Worm (Caenorhabditis elegans) whole organism, L2 larva: ENCODE data around the gene gldi-7.

Experiments used
- C34F6.9 ChIP-seq: fragments of 150-350 bp; optimal IDR thresholded peaks from 2 replicates; lab custom pipeline; 2014; ENCODE audit warnings: missing biosample characterization, missing genetic modification characterization
- F13H6.1 ChIP-seq: sonication (generic microtip); optimal IDR thresholded peaks from 2 replicates; lab custom pipeline; 2016; ENCODE audit warnings: missing genetic modification characterization, missing compliant biosample characterization
- Y55F3AM.14 ChIP-seq: fragments of 200-800 bp; sonication (Bioruptor generic); optimal IDR thresholded peaks from 2 replicates; lab custom pipeline; 2018; ENCODE audit warnings: mild to moderate bottlenecking, missing genetic modification characterization, missing compliant biosample characterization
- ZK546.5 ChIP-seq: sonication (generic microtip); optimal IDR thresholded peaks from 2 replicates; lab custom pipeline; 2017; ENCODE audit warnings: missing biosample characterization, missing genetic modification characterization
- alr-1 ChIP-seq: fragments of 150-350 bp; optimal IDR thresholded peaks from 2 replicates; lab custom pipeline; 2014; ENCODE audit warnings: missing biosample characterization, missing genetic modification characterization
- aly-2 ChIP-seq: fragments of 150-350 bp; optimal IDR thresholded peaks from 2 replicates; lab custom pipeline; 2014; ENCODE audit warnings: missing biosample characterization, missing genetic modification characterization
- ama-1 ChIP-seq: fragments of 150-350 bp; optimal IDR thresholded peaks from 2 replicates; lab custom pipeline; 2018; ENCODE audit warnings: inconsistent platforms
- blmp-1 ChIP-seq: sonication (generic microtip); optimal IDR thresholded peaks from 2 replicates; lab custom pipeline; 2017; ENCODE audit warnings: missing genetic modification characterization, mild to moderate bottlenecking, missing compliant biosample characterization, antibody characterized with exemption, moderate library complexity; ENCODE audit not compliant: insufficient read depth
- ceh-82 ChIP-seq: fragments of 150-350 bp; optimal IDR thresholded peaks from 2 replicates; lab custom pipeline; 2014; ENCODE audit warnings: missing biosample characterization, missing genetic modification characterization
- crh-2 ChIP-seq: sonication (generic microtip); optimal IDR thresholded peaks from 2 replicates; lab custom pipeline; 2017; ENCODE audit warnings: missing biosample characterization, missing genetic modification characterization
- egl-27 ChIP-seq: sonication (generic microtip); optimal IDR thresholded peaks from 3 replicates; lab custom pipeline; 2017; ENCODE audit warnings: missing biosample characterization, missing genetic modification reagents, missing genetic modification characterization
- elt-1 ChIP-seq: fragments of 150-350 bp; optimal IDR thresholded peaks from 2 replicates; lab custom pipeline; 2014; ENCODE audit warnings: missing biosample characterization, missing genetic modification characterization
- elt-3 ChIP-seq: sonication (generic microtip); optimal IDR thresholded peaks from 2 replicates; lab custom pipeline; 2017; ENCODE audit warnings: missing biosample characterization, missing genetic modification characterization
- fos-1 ChIP-seq: fragments of 150-350 bp; optimal IDR thresholded peaks from 2 replicates; lab custom pipeline; 2014; ENCODE audit warnings: missing biosample characterization, missing genetic modification characterization
- gmeb-1 ChIP-seq: fragments of 150-350 bp; optimal IDR thresholded peaks from 2 replicates; lab custom pipeline; 2014; ENCODE audit warnings: missing biosample characterization, missing genetic modification characterization
- lin-13 ChIP-seq: fragments of 150-350 bp; optimal IDR thresholded peaks from 2 replicates; lab custom pipeline; 2014; ENCODE audit warnings: missing biosample characterization, missing genetic modification reagents, missing genetic modification characterization
- lsy-2 ChIP-seq, 2 experiments: fragments of 150-350 bp in 1 of 2; sonication (generic microtip) in 1 of 2; optimal IDR thresholded peaks; 2 replicates each; lab custom pipeline; 2014 to 2017; ENCODE audit warnings: missing biosample characterization in 2 of 2, missing genetic modification characterization in 2 of 2
- mab-5 ChIP-seq: fragments of 150-350 bp; optimal IDR thresholded peaks from 2 replicates; lab custom pipeline; 2014; ENCODE audit warnings: missing biosample characterization, missing genetic modification characterization
- mbf-1 ChIP-seq: sonication (generic microtip); optimal IDR thresholded peaks from 2 replicates; lab custom pipeline; 2017; ENCODE audit warnings: missing biosample characterization, missing genetic modification characterization
- nhr-10 ChIP-seq: sonication (generic microtip); optimal IDR thresholded peaks from 2 replicates; lab custom pipeline; 2017; ENCODE audit warnings: missing biosample characterization, missing genetic modification characterization
- nhr-11 ChIP-seq: fragments of 150-350 bp; optimal IDR thresholded peaks from 2 replicates; lab custom pipeline; 2014; ENCODE audit warnings: missing biosample characterization, missing genetic modification characterization
- nhr-129 ChIP-seq: fragments of 150-350 bp; optimal IDR thresholded peaks from 2 replicates; lab custom pipeline; 2014; ENCODE audit warnings: missing biosample characterization, missing genetic modification characterization
- nhr-21 ChIP-seq: fragments of 150-350 bp; optimal IDR thresholded peaks from 2 replicates; lab custom pipeline; 2014; ENCODE audit warnings: missing biosample characterization, missing genetic modification characterization
- nhr-23 ChIP-seq: fragments of 150-350 bp; optimal IDR thresholded peaks from 2 replicates; lab custom pipeline; 2014; ENCODE audit warnings: missing biosample characterization, missing genetic modification reagents, missing genetic modification characterization
- nhr-25 ChIP-seq: fragments of 150-350 bp; sonication (generic microtip); optimal IDR thresholded peaks from 3 replicates; lab custom pipeline; 2014; ENCODE audit warnings: missing biosample characterization, missing genetic modification characterization
- nhr-6 ChIP-seq: fragments of 150-350 bp; optimal IDR thresholded peaks from 2 replicates; lab custom pipeline; 2014; ENCODE audit warnings: missing biosample characterization, missing genetic modification characterization
- nhr-77 ChIP-seq: fragments of 150-350 bp; optimal IDR thresholded peaks from 2 replicates; lab custom pipeline; 2014; ENCODE audit warnings: missing biosample characterization, missing genetic modification characterization
- sem-4 ChIP-seq: fragments of 150-350 bp; optimal IDR thresholded peaks from 2 replicates; lab custom pipeline; 2014; ENCODE audit warnings: missing biosample characterization, missing genetic modification reagents, missing genetic modification characterization
- skn-1 ChIP-seq: sonication (generic microtip); optimal IDR thresholded peaks from 2 replicates; lab custom pipeline; 2017; ENCODE audit warnings: missing biosample characterization, missing genetic modification characterization
- sma-3 ChIP-seq: sonication (generic microtip); optimal IDR thresholded peaks from 2 replicates; lab custom pipeline; 2016; ENCODE audit warnings: missing genetic modification reagents, missing genetic modification characterization, missing compliant biosample characterization
- sma-9 ChIP-seq, 2 experiments: fragments of 150-350 bp in 1 of 2; sonication (generic microtip) in 1 of 2; optimal IDR thresholded peaks; 2 replicates each; lab custom pipeline; 2014 to 2016; ENCODE audit warnings: missing genetic modification characterization in 2 of 2, mild to moderate bottlenecking in 1 of 2, missing biosample characterization in 1 of 2, missing compliant biosample characterization in 1 of 2, missing genetic modification reagents in 1 of 2, moderate library complexity in 1 of 2
- snpc-4 ChIP-seq: fragments of 150-350 bp; optimal IDR thresholded peaks from 2 replicates; lab custom pipeline; 2014; ENCODE audit warnings: missing biosample characterization, missing genetic modification characterization
- unc-55 ChIP-seq: fragments of 150-350 bp; sonication (generic microtip); optimal IDR thresholded peaks from 3 replicates; lab custom pipeline; 2014; ENCODE audit warnings: missing biosample characterization, missing genetic modification reagents, missing genetic modification characterization
- unc-62 ChIP-seq: fragments of 150-350 bp; optimal IDR thresholded peaks from 2 replicates; lab custom pipeline; 2014; ENCODE audit warnings: missing biosample characterization, missing genetic modification reagents, missing genetic modification characterization
- zag-1 ChIP-seq: fragments of 150-350 bp; optimal IDR thresholded peaks from 2 replicates; lab custom pipeline; 2014; ENCODE audit warnings: missing biosample characterization, missing genetic modification characterization
- ztf-1 ChIP-seq: fragments of 200-800 bp; sonication (Bioruptor generic); conservative IDR thresholded peaks from 2 replicates; pipeline ENCODE4 v1.3.6; 2022; ENCODE audit warnings: missing genetic modification characterization, missing compliant biosample characterization
- ztf-11 ChIP-seq: sonication (generic microtip); optimal IDR thresholded peaks from 2 replicates; lab custom pipeline; 2017; ENCODE audit warnings: missing biosample characterization, missing genetic modification characterization
- ztf-4 ChIP-seq: fragments of 150-350 bp; optimal IDR thresholded peaks from 2 replicates; lab custom pipeline; 2014; ENCODE audit warnings: missing biosample characterization, missing genetic modification characterization

The gldi-7 gene

ce11 chrII:8520625-8521024 lies 10.4 kb downstream of the gldi-7 start, which contains the start of gene cht-2:
TSS of gene cht-2 (plus strand) at chrII:8520925.
- TF ChIP-seq elt-1 (no peak), ZK546.5 (tag; lab: Kevin White, UChicago) (no peak), C34F6.9 (no peak), unc-55 (GFP tag; lab: Kevin White, UChicago) (no peak), nhr-25 (tag; lab: Kevin White, UChicago) (no peak), alr-1 (tag; lab: Kevin White, UChicago) (no peak), nhr-21 (tag; lab: Kevin White, UChicago) (no peak), crh-2 (no peak), ztf-1 (GFP tag; lab: Robert Waterston, UW) (no peak), sma-3 (no peak), skn-1 (tag; lab: Kevin White, UChicago) (no peak), nhr-23 (tag; lab: Kevin White, UChicago) (no peak), mab-5 (tag; lab: Kevin White, UChicago) (no peak), sem-4 (tag; lab: Kevin White, UChicago) (no peak), lsy-2 (tag; optimal IDR thresholded peaks at IDR 0.05; lab: Kevin White, UChicago) (no peak), egl-27 (no peak), unc-62 (GFP tag; lab: Kevin White, UChicago) (no peak), nhr-10 (tag; lab: Kevin White, UChicago) (no peak), mbf-1 (tag; lab: Kevin White, UChicago) (no peak), aly-2 (no peak)

ce11 chrII:8518210-8518609 lies 12.8 kb downstream of the gldi-7 start, which contains the start of gene T13H5.8:
TSS of gene T13H5.8 (plus strand) at chrII:8518510.
- TF ChIP-seq ceh-82 (tag; lab: Kevin White, UChicago), result no peak
- no peak for TF ChIP-seq nhr-23 (tag; lab: Kevin White, UChicago)
- TF ChIP-seq crh-2, result no peak
- TF ChIP-seq blmp-1 (tag; lab: Kevin White, UChicago), result no peak
- TF ChIP-seq nhr-11 (tag; lab: Kevin White, UChicago), result no peak
- TF ChIP-seq lin-13 (GFP tag; lab: Kevin White, UChicago), result no peak
- no peak for TF ChIP-seq C34F6.9
- TF ChIP-seq skn-1 (tag; lab: Kevin White, UChicago), result no peak
- no peak for TF ChIP-seq ama-1 (lab: Kevin White, UChicago)
- no peak for TF ChIP-seq ztf-4 (tag; lab: Kevin White, UChicago)

- no peak for TF ChIP-seq nhr-25 (tag; lab: Kevin White, UChicago)
- peak; percentile 13 for TF ChIP-seq F13H6.1 (tag; lab: Kevin White, UChicago)
- peak; percentile 49 for TF ChIP-seq fos-1 (tag; lab: Kevin White, UChicago)
- TF ChIP-seq unc-55 (GFP tag; lab: Kevin White, UChicago), result peak; percentile 86
- TF ChIP-seq sma-9 (GFP tag; optimal IDR thresholded peaks at IDR 0.05; lab: Kevin White, UChicago), result peak; percentile 55
- TF ChIP-seq sma-9 (tag; optimal IDR thresholded peaks at IDR 0.05; lab: Kevin White, UChicago), result no peak
- TF ChIP-seq ztf-11, result no peak
- TF ChIP-seq nhr-10 (tag; lab: Kevin White, UChicago), result no peak
- TF ChIP-seq gmeb-1, result peak; percentile 64
- TF ChIP-seq sma-3, result peak; percentile 66
- TF ChIP-seq skn-1 (tag; lab: Kevin White, UChicago), result peak; percentile 3
- peak; percentile 7 for TF ChIP-seq nhr-6 (tag; lab: Kevin White, UChicago)
- peak; percentile 70 for TF ChIP-seq lin-13 (GFP tag; lab: Kevin White, UChicago)
- peak; percentile 78 for TF ChIP-seq crh-2
- peak; percentile 15 to 94 for TF ChIP-seq lsy-2 (tag; optimal IDR thresholded peaks at IDR 0.05; lab: Kevin White, UChicago)
- TF ChIP-seq C34F6.9, result peak; percentile 82
- no peak for TF ChIP-seq ama-1 (lab: Kevin White, UChicago)
- TF ChIP-seq nhr-129 (tag; lab: Kevin White, UChicago), result peak; percentile 58
- no peak for TF ChIP-seq elt-3
- peak; percentile 18 for TF ChIP-seq sem-4 (tag; lab: Kevin White, UChicago)
- no peak for TF ChIP-seq snpc-4 (tag; lab: Kevin White, UChicago)
- no peak for TF ChIP-seq egl-27
- peak; percentile 5 for TF ChIP-seq nhr-21 (tag; lab: Kevin White, UChicago)
- TF ChIP-seq alr-1 (tag; lab: Kevin White, UChicago), result no peak
- no peak for TF ChIP-seq zag-1 (tag; lab: Kevin White, UChicago)
These were observed 14.2 kb downstream of the gldi-7 start, which contains the start of gene rnh-2 for ce11 chrII:8516783-8517182. TSS of gene rnh-2 (plus strand) at chrII:8517150.

ce11 chrII:8515521-8515920 lies 15.5 kb downstream of the gldi-7 start:
- TF ChIP-seq sma-9 (GFP tag; optimal IDR thresholded peaks at IDR 0.05; lab: Kevin White, UChicago), result peak; percentile 33
- TF ChIP-seq sma-9 (tag; optimal IDR thresholded peaks at IDR 0.05; lab: Kevin White, UChicago), result no peak
- no peak for TF ChIP-seq aly-2
- TF ChIP-seq nhr-25 (tag; lab: Kevin White, UChicago), result no peak
- TF ChIP-seq Y55F3AM.14 (GFP tag; lab: Kevin White, UChicago), result no peak
- TF ChIP-seq snpc-4 (tag; lab: Kevin White, UChicago), result no peak
- peak; percentile 92 for TF ChIP-seq fos-1 (tag; lab: Kevin White, UChicago)
- TF ChIP-seq nhr-77, result no peak
- TF ChIP-seq ZK546.5 (tag; lab: Kevin White, UChicago), result no peak
- no peak for TF ChIP-seq ceh-82 (tag; lab: Kevin White, UChicago)
- TF ChIP-seq nhr-11 (tag; lab: Kevin White, UChicago), result no peak
- no peak for TF ChIP-seq ama-1 (lab: Kevin White, UChicago)
- TF ChIP-seq blmp-1 (tag; lab: Kevin White, UChicago), result no peak
- no peak for TF ChIP-seq alr-1 (tag; lab: Kevin White, UChicago)
- TF ChIP-seq nhr-129 (tag; lab: Kevin White, UChicago), result no peak
- no peak for TF ChIP-seq C34F6.9
